Fruit fly (Drosophila melanogaster) whole organism, embryonic: ENCODE results near the gene CG10584.

Experiments
- Ada2b ChIP-seq: fragments of 200-800 bp; sonication (Bioruptor generic); IDR thresholded peaks from 2 replicates; pipeline ENCODE4 v1.3.6; 2022; ENCODE audit warnings: missing biosample characterization, missing genetic modification characterization
- Adf1 ChIP-seq: fragments of 200-800 bp; sonication (Bioruptor generic); IDR thresholded peaks from 2 replicates; pipeline ENCODE4 v1.3.6; 2022; ENCODE audit warnings: missing biosample characterization, missing genetic modification characterization
- Atf3 ChIP-seq: fragments of 200-800 bp; sonication (Bioruptor generic); optimal IDR thresholded peaks from 3 replicates; lab custom pipeline; 2016; ENCODE audit warnings: missing biosample characterization, missing genetic modification characterization
- CG3838 ChIP-seq: fragments of 200-800 bp; sonication (Bioruptor generic); optimal IDR thresholded peaks from 3 replicates; lab custom pipeline; 2016; ENCODE audit warnings: missing biosample characterization, missing genetic modification characterization
- CG4854 ChIP-seq: fragments of 200-800 bp; sonication (Bioruptor generic); optimal IDR thresholded peaks from 2 replicates; lab custom pipeline; 2016; ENCODE audit warnings: missing biosample characterization, missing genetic modification characterization, inconsistent platforms
- CG8359 ChIP-seq: fragments of 200-800 bp; sonication (Bioruptor generic); optimal IDR thresholded peaks from 2 replicates; lab custom pipeline; 2017; ENCODE audit warnings: missing biosample characterization, mild to moderate bottlenecking, missing genetic modification characterization, borderline replicate concordance
- NK7.1 ChIP-seq: fragments of 200-800 bp; sonication (Bioruptor generic); optimal IDR thresholded peaks from 3 replicates; lab custom pipeline; 2016; ENCODE audit warnings: missing biosample characterization, missing genetic modification characterization

Gene CG10584

dm6 chr3L:20980499-20980898 lies 50.7 kb downstream of the CG10584 start:
- TF ChIP-seq Adf1 = no peak
- no peak for TF ChIP-seq CG4854 (GFP tag; lab: Kevin White, UChicago)
- TF ChIP-seq Atf3 (GFP tag; lab: Kevin White, UChicago) = no peak
- TF ChIP-seq CG3838 (GFP tag; lab: Kevin White, UChicago) = no peak
- no peak for TF ChIP-seq NK7.1
- TF ChIP-seq Ada2b (GFP tag; lab: Robert Waterston, UW) = no peak
- TF ChIP-seq CG8359 (GFP tag; lab: Kevin White, UChicago) = no peak
